Fruit fly (Drosophila melanogaster): Measurements from ENCODE around the gene CG3769.
A peak's percentile ranks its signal among the peaks of the same experiment; 100 is the strongest.

The CG3769 gene

DNA sequence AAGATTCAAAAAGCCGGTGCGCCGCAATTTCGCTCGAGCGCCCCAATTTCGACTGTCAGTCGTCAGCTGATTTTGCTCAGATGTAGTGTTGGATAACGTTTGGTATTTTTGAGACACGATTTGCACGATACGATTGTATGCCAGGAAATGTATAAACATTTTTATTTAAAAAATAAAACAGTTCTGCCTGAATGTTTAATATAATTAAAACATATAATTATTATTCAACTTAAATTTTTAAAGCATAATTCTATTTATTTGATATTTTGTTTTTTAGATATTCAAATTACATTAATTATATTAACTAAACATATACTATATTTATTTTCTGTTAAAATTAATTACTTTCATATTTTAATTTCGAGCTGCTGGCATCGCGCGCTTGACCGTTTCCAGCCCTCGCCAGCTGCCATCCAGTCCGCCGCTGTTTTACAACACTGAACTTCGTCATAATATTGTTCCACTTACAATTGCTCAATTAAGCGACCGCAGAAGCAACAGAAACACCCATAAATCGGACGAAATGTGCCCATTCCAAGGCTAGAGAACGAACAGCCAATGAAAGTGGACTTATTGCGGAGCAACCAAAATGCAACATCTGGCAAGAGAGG, 4.1 kb upstream of the CG3769 start, which contains the start of the genes FucTB and scat (continued):
- TF ChIP-seq Hey (tag; optimal IDR thresholded peaks at IDR 0.05) (peak; percentile 7), dan (GFP tag; IDR thresholded peaks at IDR 0.05) (peak; percentile 76), Rfx (GFP tag; IDR thresholded peaks at IDR 0.05) (peak; percentile 94), sqz (GFP tag; optimal IDR thresholded peaks at IDR 0.05) (no peak), Doc3 (GFP tag; IDR thresholded peaks at IDR 0.05; ENCODE audit: partially characterized antibody) (no peak), repo (GFP tag; optimal IDR thresholded peaks at IDR 0.05) (no peak), cwo (GFP tag; optimal IDR thresholded peaks at IDR 0.05) (peak; percentile 72), CG4707 (GFP tag; optimal IDR thresholded peaks at IDR 0.05) (no peak), jumu (GFP tag; optimal IDR thresholded peaks at IDR 0.05) (peak; percentile 40), Camta (GFP tag; optimal IDR thresholded peaks at IDR 0.05) (peak; percentile 22), sr (GFP tag; IDR thresholded peaks at IDR 0.05) (peak; percentile 53; the same call in 2 of the 3 replicates), CG33557 (GFP tag; optimal IDR thresholded peaks at IDR 0.05) (peak; percentile 86), tup (GFP tag; optimal IDR thresholded peaks at IDR 0.05) (peak; percentile 47), corto (GFP tag; optimal IDR thresholded peaks at IDR 0.05) (peak; percentile 39), maf-S (GFP tag; optimal IDR thresholded peaks at IDR 0.05) (peak; percentile 43)

DNA sequence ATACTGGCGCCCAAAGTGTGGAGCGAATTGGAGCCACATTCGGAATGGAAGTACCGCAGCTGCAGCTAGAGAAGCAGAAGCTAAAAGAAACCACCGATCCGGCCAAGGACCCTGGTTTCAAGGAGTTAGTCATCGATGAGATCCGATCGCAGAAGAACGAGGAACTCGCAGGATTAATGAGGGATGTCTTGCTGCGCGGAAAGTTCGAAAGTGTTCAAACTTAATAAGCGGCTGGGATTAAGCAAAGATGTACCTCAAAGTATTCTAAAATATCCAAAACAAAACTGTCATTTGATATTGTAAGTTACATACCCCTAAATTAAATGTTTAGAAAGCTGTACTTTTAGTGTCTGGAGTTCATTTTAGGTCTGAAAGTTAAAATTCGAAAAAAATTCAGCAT, 1.3 kb downstream of the CG3769 start, which contains the start of gene RpS28-like:
TSS of gene RpS28-like (plus strand) at position 301 of the 400 bp plus-strand sequence.
- TF ChIP-seq CG4820 (GFP tag; optimal IDR thresholded peaks at IDR 0.05) = no peak
- TF ChIP-seq bowl (GFP tag; IDR thresholded peaks at IDR 0.05) = no peak
- no peak for TF ChIP-seq CG13287 (GFP tag; IDR thresholded peaks at IDR 0.05; ENCODE audit: partially characterized antibody)
- TF ChIP-seq Gug (GFP tag; IDR thresholded peaks at IDR 0.05) = no peak
- TF ChIP-seq CG15269 (tag; optimal IDR thresholded peaks at IDR 0.05) = no peak
- TF ChIP-seq zf30C (GFP tag; optimal IDR thresholded peaks at IDR 0.05) = no peak
- no peak for TF ChIP-seq ken (GFP tag; IDR thresholded peaks at IDR 0.05)
- TF ChIP-seq ATbp (GFP tag; optimal IDR thresholded peaks at IDR 0.05) = no peak
- no peak for TF ChIP-seq CG6272 (GFP tag; IDR thresholded peaks at IDR 0.05)
- no peak for TF ChIP-seq bcd (GFP tag; optimal IDR thresholded peaks at IDR 0.05)
- no peak for TF ChIP-seq Spps (tag; optimal IDR thresholded peaks at IDR 0.05)

DNA sequence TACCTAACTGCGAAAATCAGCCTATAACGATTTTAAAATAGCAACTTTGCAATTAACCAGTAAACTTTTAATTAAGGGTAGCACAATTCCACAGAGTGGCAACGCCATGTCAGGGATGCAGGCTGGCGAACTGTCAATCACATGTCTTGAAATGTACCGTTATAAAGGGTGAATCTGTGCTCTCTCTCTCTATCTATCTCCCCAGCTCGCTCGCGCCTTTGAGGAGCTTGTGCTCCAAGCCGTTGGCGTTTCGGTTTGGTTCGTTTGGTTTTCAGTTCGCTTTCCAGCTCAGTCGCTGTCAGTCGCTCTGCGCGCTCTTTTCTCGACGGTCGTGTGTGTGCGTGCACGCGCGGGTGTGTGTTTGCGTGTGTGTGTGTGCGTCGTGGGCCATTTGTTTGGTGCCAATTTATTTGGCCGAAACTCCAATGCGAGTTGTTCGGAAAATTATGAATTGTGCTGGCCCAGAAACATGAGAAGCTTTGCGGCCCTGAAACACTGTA, 2.1 kb downstream of the CG3769 start, which contains the start of gene numb:
TSS of gene numb (plus strand) at position 254 of the 500 bp plus-strand sequence.
- TF ChIP-seq sd (tag; optimal IDR thresholded peaks at IDR 0.05) (peak; percentile 5), CG10462 (GFP tag; optimal IDR thresholded peaks at IDR 0.05) (peak; percentile 41), vvl (GFP tag; IDR thresholded peaks at IDR 0.05) (peak; percentile 63), stc (GFP tag; IDR thresholded peaks at IDR 0.05) (peak; percentile 16; the same call in 1 of the 2 replicates), Kr (GFP tag; optimal IDR thresholded peaks at IDR 0.05) (no peak), tna (GFP tag; IDR thresholded peaks at IDR 0.05; ENCODE audit: partially characterized antibody) (0 out of 2 replicates have a peak, but pooled peaks have one; percentile 21), CG3163 (GFP tag; optimal IDR thresholded peaks at IDR 0.05) (peak; percentile 48), wek (GFP tag; optimal IDR thresholded peaks at IDR 0.05) (peak; percentile 60), ci (GFP tag; IDR thresholded peaks at IDR 0.05) (peak; percentile 71; the same call in 2 of the 3 replicates), CG15514 (GFP tag; optimal IDR thresholded peaks at IDR 0.05) (peak; percentile 74), vnd (GFP tag; IDR thresholded peaks at IDR 0.05; ENCODE audit: partially characterized antibody) (no peak), CG5180 (GFP tag; optimal IDR thresholded peaks at IDR 0.05) (peak; percentile 18), Ets97D (GFP tag; optimal IDR thresholded peaks at IDR 0.05) (peak; percentile 11), dm (GFP tag; optimal IDR thresholded peaks at IDR 0.05) (peak; percentile 42), dpn (GFP tag; optimal IDR thresholded peaks at IDR 0.05) (peak in 1 of 2 experiments; percentile 15), Hr39 (optimal IDR thresholded peaks at IDR 0.05) (peak; percentile 95), sc (optimal IDR thresholded peaks at IDR 0.05) (no peak), sc (GFP tag; optimal IDR thresholded peaks at IDR 0.05) (no peak), CG13287 (GFP tag; IDR thresholded peaks at IDR 0.05; ENCODE audit: partially characterized antibody) (peak; percentile 32; the same call in 1 of the 2 replicates), sens (GFP tag) (peak; percentile 69), cg (GFP tag; optimal IDR thresholded peaks at IDR 0.05) (peak; percentile 76), Scr (GFP tag; IDR thresholded peaks at IDR 0.05; ENCODE audit: partially characterized antibody) (peak; percentile 29), zen2 (GFP tag; IDR thresholded peaks at IDR 0.05; ENCODE audit: partially characterized antibody) (0 out of 3 replicates have a peak, but pooled peaks have one; percentile 16)
